Worm (Caenorhabditis elegans) whole organism, midembryonic: Measurements from ENCODE around the gene M28.9.

Source experiments
- T22C8.4 ChIP-seq: fragments of 200-800 bp; sonication (Bioruptor generic); IDR thresholded peaks from 2 replicates; pipeline ENCODE4 v1.3.6; 2022; ENCODE audit warnings: missing genetic modification characterization, missing compliant biosample characterization
- cog-1 ChIP-seq: sonication (generic microtip); optimal IDR thresholded peaks from 2 replicates; lab custom pipeline; 2016; ENCODE audit warnings: missing genetic modification characterization, missing compliant biosample characterization
- flt-1 ChIP-seq: fragments of 200-800 bp; sonication (Bioruptor generic); IDR thresholded peaks from 2 replicates; pipeline ENCODE4 v1.3.6; 2022; ENCODE audit warnings: missing genetic modification characterization, missing compliant biosample characterization
- klf-2 ChIP-seq: fragments of 200-800 bp; sonication (Bioruptor generic); conservative IDR thresholded peaks from 2 replicates; pipeline ENCODE4 v1.3.6; 2022; ENCODE audit warnings: missing genetic modification reagents, missing genetic modification characterization, missing compliant biosample characterization
- med-1 ChIP-seq: sonication (generic microtip); optimal IDR thresholded peaks from 2 replicates; lab custom pipeline; 2017; ENCODE audit warnings: missing genetic modification characterization, mild to moderate bottlenecking, missing compliant biosample characterization, antibody characterized with exemption, missing genetic modification reagents; ENCODE audit not compliant: insufficient read depth
- ref-1 ChIP-seq: fragments of 200-800 bp; sonication (Bioruptor generic); conservative IDR thresholded peaks from 2 replicates; pipeline ENCODE4 v1.3.6; 2022; ENCODE audit warnings: missing genetic modification reagents, missing genetic modification characterization, missing compliant biosample characterization
- tab-1 ChIP-seq: fragments of 200-800 bp; sonication (Bioruptor generic); IDR thresholded peaks from 2 replicates; pipeline ENCODE4 v1.3.6; 2022; ENCODE audit warnings: missing genetic modification characterization, missing compliant biosample characterization
- ztf-23 ChIP-seq: fragments of 200-800 bp; sonication (Bioruptor generic); IDR thresholded peaks from 2 replicates; pipeline ENCODE4 v1.3.6; 2022; ENCODE audit warnings: missing genetic modification reagents, missing genetic modification characterization, missing compliant biosample characterization
- ztf-29 ChIP-seq: fragments of 200-800 bp; sonication (Bioruptor generic); IDR thresholded peaks from 2 replicates; pipeline ENCODE4 v1.3.6; 2022; ENCODE audit warnings: missing genetic modification reagents, missing genetic modification characterization, missing compliant biosample characterization

The M28.9 gene

DNA sequence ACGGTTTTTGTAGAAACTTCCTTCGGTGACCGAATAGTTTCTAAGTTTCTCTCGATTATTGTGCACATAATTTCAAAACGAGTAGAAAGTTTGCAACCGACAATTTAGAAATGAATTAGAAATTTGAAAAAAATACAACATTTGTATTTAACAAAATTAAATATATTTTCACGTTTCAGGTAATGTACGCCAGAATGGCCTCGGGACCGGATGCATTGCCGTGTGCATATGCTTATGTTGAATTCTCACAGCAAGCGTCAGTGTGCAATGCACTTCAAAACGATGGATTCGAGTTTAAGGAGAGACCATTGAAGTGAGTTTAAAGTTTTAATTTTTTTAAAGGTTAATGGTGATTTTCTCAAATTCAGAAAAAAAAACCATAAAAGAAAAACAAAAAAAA lies 21.7 kb downstream of the M28.9 start, which contains the start of gene marc-2:
marc-2 (minus strand) TSS at position 101 of the 400 bp plus-strand sequence.
- TF ChIP-seq tab-1 (GFP tag; lab: Robert Waterston, UW) (no peak), T22C8.4 (GFP tag; lab: Robert Waterston, UW) (no peak), cog-1 (tag; lab: Kevin White, UChicago) (no peak), ztf-29 (no peak), ztf-23 (GFP tag; lab: Robert Waterston, UW) (no peak), med-1 (GFP tag; lab: Kevin White, UChicago) (no peak), ref-1 (no peak), klf-2 (no peak), flt-1 (GFP tag; lab: Robert Waterston, UW) (no peak)

DNA sequence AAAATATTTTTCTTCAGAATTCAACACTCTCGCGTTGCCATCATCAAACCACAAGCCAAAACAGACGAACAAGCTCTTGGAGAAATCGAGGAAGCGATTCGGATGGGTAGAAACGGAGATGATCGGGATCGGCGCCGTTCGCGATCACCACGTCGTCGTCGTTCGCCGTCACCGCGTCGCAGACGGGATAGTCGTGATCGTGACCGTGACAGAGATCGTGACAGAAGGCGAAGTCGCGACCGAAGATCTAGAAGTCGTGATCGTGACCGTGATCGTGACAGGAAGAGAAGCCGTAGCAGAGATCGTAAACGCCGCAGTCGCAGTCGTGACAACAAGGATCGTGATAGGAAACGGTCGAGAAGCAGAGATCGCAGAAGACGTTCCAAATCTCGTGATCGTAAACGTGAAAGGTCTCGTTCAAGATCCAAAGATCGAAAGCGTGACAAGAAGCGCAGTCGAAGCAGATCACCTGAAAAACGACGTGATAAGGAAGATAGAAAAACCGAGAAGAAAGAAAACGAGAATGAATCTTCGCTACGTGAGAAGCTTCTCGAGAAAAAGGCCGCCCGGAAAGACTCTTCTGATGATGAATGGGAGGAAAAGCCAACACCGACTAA lies 22.3 kb downstream of the M28.9 start:
- no peak for TF ChIP-seq cog-1 (tag; lab: Kevin White, UChicago)
- TF ChIP-seq flt-1 (GFP tag; lab: Robert Waterston, UW), result no peak
- TF ChIP-seq ref-1, result no peak

DNA sequence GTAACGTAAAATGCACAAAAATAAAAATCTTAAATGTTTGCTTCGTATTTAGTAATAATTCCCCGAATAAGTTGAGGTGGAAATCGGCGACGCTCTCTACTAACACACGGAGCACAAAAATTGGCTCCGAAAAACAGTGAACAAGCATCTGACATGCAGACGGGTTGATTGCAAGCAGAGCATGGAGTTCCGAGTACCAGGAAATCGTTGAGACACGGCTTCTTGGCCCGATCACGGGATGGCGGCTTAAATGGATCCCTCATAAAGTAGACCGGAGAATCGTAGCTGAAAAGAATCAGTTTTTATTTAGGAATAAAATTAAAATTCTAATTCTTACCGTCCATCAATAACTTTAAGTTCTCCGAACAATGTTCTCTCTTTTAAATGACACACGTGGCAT lies 23.1 kb downstream of the M28.9 start:
- 0 out of 2 replicates have a peak, but pooled peaks have one; percentile 35 for TF ChIP-seq flt-1 (GFP tag; lab: Robert Waterston, UW)
- no peak for TF ChIP-seq tab-1 (GFP tag; lab: Robert Waterston, UW)
- no peak for TF ChIP-seq med-1 (GFP tag; lab: Kevin White, UChicago)
- TF ChIP-seq cog-1 (tag; lab: Kevin White, UChicago), result no peak

DNA sequence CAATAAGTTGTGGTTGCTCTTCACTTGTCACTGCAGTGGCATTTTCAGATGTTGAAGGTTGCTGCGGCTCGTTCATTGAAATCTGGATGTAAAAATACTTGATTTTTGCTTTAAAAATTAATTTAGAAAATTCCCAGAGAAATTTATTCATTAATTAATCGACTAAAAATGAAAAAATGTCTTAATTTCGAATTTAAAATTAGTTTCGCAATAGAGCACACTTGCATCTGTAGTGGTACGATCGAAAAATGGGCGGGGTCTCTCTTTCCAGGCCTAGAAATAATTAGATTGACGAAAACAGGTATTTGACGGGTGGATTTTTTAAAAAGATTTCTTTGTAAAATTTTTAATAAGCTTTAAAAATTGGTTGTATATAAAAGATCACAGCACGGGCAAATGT lies 23.5 kb downstream of the M28.9 start, which contains the start of gene D2089.8:
D2089.8 (minus strand) TSS at position 84 of the 400 bp plus-strand sequence.
- no peak for TF ChIP-seq med-1 (GFP tag; lab: Kevin White, UChicago)
- TF ChIP-seq ref-1, result no peak
- no peak for TF ChIP-seq T22C8.4 (GFP tag; lab: Robert Waterston, UW)
- no peak for TF ChIP-seq flt-1 (GFP tag; lab: Robert Waterston, UW)
- no peak for TF ChIP-seq klf-2
- TF ChIP-seq ztf-29, result no peak
- no peak for TF ChIP-seq cog-1 (tag; lab: Kevin White, UChicago)
- TF ChIP-seq tab-1 (GFP tag; lab: Robert Waterston, UW), result no peak
- no peak for TF ChIP-seq ztf-23 (GFP tag; lab: Robert Waterston, UW)

DNA sequence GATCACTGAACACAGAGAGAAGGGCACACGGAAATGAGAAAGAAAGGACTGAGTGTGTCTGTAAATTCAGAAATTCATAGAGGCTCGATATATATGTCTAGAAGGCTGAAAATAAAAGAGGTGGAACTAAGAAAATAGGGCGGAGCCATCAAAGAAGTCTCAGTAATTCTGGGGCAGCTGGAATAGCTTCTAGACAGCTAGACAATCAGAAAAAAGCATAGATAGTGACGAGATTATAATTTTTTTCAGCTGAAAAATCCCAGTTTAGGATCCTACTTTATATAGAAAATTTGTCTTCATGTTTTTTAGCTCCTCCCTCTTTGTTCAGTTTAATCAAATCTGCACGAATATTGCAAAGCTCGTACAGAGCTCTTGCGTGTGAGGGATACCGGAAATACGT lies 25.8 kb downstream of the M28.9 start, which contains the start of gene D2089.3:
D2089.3 (minus strand) TSS at position 101 of the 400 bp plus-strand sequence.
- TF ChIP-seq med-1 (GFP tag; lab: Kevin White, UChicago), result no peak
- no peak for TF ChIP-seq flt-1 (GFP tag; lab: Robert Waterston, UW)
- TF ChIP-seq klf-2, result no peak
- TF ChIP-seq T22C8.4 (GFP tag; lab: Robert Waterston, UW), result no peak
- no peak for TF ChIP-seq tab-1 (GFP tag; lab: Robert Waterston, UW)
- no peak for TF ChIP-seq ztf-23 (GFP tag; lab: Robert Waterston, UW)
- no peak for TF ChIP-seq ref-1

DNA sequence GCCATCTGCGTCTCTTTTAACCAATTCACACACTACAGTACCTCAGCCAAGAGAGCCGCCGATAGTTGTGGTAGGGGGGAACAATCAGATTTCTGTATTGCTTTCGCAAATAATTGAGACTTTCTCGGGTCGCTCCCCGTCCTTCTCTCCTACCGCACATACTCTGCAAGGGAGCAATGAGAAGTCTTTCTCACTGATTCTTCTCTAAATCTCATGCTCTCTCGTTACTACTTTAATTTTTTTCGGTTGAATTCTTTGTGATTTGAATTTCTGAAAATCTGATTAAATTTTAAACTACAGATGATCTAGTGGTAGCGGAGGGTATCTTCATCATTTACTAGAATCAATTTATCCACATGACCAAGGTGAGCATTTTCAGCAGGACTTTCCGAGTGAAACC lies 36.1 kb downstream of the M28.9 start, which contains the start of gene ptb-1:
ptb-1 (plus strand) TSS at position 301 of the 400 bp plus-strand sequence.
- TF ChIP-seq T22C8.4 (GFP tag; lab: Robert Waterston, UW) (no peak), klf-2 (no peak), med-1 (GFP tag; lab: Kevin White, UChicago) (no peak), cog-1 (tag; lab: Kevin White, UChicago) (no peak), flt-1 (GFP tag; lab: Robert Waterston, UW) (no peak), ztf-23 (GFP tag; lab: Robert Waterston, UW) (no peak), tab-1 (GFP tag; lab: Robert Waterston, UW) (no peak), ztf-29 (no peak), ref-1 (no peak)

DNA sequence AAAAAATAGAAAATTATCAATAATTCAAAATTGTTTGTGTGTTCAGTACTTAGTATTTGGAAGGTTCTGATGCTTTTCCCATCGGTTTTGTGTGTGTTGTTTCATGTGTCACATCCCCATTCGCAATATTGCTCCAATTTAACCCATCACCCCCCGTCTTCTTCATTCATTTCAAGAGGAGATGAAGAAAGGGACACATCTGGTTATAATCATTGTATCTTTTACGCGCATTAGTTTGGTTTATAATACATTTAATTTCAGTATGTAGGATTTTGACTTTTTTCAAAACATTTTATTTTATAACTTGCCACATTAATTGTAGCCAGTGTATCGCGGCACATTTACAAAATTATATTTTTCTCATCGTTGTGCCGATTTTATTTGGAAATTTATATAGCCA lies 40.9 kb downstream of the M28.9 start:
- TF ChIP-seq cog-1 (tag; lab: Kevin White, UChicago) (no peak), ztf-23 (GFP tag; lab: Robert Waterston, UW) (no peak), T22C8.4 (GFP tag; lab: Robert Waterston, UW) (no peak), tab-1 (GFP tag; lab: Robert Waterston, UW) (no peak), flt-1 (GFP tag; lab: Robert Waterston, UW) (no peak), klf-2 (no peak), med-1 (GFP tag; lab: Kevin White, UChicago) (no peak), ztf-29 (no peak), ref-1 (no peak)

DNA sequence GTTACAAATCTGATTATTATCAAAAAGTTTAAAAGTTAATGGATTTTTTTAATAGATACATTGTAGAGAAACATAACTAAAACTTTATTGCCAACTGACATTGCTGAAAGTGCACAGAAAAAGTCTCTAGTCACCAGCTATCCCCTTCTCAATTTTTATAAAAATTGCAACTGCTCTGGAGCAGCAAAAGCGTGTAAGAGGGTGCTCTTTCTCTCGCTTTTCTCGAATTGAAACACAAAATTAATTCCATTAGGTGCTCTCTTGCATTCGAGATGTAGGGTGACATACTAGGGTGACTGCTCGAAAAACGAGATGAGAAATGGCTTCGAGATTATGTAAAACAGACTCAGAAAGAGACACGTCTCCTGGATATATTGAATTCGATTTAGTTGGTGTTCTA lies 41.4 kb downstream of the M28.9 start:
- TF ChIP-seq klf-2 (no peak), med-1 (GFP tag; lab: Kevin White, UChicago) (no peak), cog-1 (tag; lab: Kevin White, UChicago) (no peak), ztf-23 (GFP tag; lab: Robert Waterston, UW) (no peak), tab-1 (GFP tag; lab: Robert Waterston, UW) (no peak), ref-1 (no peak), ztf-29 (no peak), flt-1 (GFP tag; lab: Robert Waterston, UW) (no peak), T22C8.4 (GFP tag; lab: Robert Waterston, UW) (no peak)

DNA sequence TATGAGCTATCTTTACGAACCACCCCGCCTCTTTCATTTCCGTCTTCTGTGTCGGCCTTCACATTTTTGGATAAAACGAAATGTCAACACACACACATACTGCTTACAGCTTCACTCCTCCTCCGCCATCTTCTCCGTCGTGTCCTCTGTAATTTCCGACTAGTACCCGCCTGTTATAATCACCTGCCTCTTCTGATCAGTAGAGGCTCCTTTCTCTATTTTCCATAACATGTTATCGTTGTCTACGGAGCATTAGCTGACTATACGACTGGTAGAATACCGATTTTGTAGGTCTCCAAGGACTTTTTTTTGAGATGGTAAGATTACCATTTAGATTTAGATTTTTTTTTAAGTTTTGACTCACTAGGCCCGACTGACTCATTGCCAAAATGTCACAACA lies 45.7 kb downstream of the M28.9 start:
- no peak for TF ChIP-seq flt-1 (GFP tag; lab: Robert Waterston, UW)
